Worm (Caenorhabditis elegans) whole organism, mixed stage, embryonic: ENCODE data around the gene F01E11.3.

Source experiments
- blmp-1 ChIP-seq: fragments of 150-350 bp; optimal IDR thresholded peaks from 2 replicates; lab custom pipeline; 2014; ENCODE audit warnings: missing biosample characterization, missing genetic modification characterization
- ces-1 ChIP-seq: fragments of 150-350 bp; optimal IDR thresholded peaks from 2 replicates; lab custom pipeline; 2014; ENCODE audit warnings: missing biosample characterization, missing genetic modification reagents, missing genetic modification characterization
- elt-3 ChIP-seq: fragments of 150-350 bp; optimal IDR thresholded peaks from 2 replicates; lab custom pipeline; 2014; ENCODE audit warnings: missing biosample characterization, missing genetic modification characterization
- nhr-12 ChIP-seq: fragments of 150-350 bp; optimal IDR thresholded peaks from 2 replicates; lab custom pipeline; 2014; ENCODE audit warnings: missing biosample characterization, missing genetic modification characterization
- nhr-28 ChIP-seq: fragments of 150-350 bp; optimal IDR thresholded peaks from 2 replicates; lab custom pipeline; 2014; ENCODE audit warnings: missing biosample characterization, missing genetic modification characterization
- nhr-76 ChIP-seq: sonication (generic microtip); optimal IDR thresholded peaks from 2 replicates; lab custom pipeline; 2017; ENCODE audit warnings: missing biosample characterization, missing genetic modification characterization
- snpc-4 ChIP-seq: fragments of 150-350 bp; optimal IDR thresholded peaks from 2 replicates; lab custom pipeline; 2014; ENCODE audit warnings: missing biosample characterization, missing genetic modification characterization
- unc-39 ChIP-seq: fragments of 150-350 bp; optimal IDR thresholded peaks from 2 replicates; lab custom pipeline; 2014; ENCODE audit warnings: missing biosample characterization, missing genetic modification characterization
- unc-62 ChIP-seq: fragments of 150-350 bp; optimal IDR thresholded peaks from 2 replicates; lab custom pipeline; 2014; ENCODE audit warnings: missing biosample characterization, missing genetic modification reagents, missing genetic modification characterization

DNA sequence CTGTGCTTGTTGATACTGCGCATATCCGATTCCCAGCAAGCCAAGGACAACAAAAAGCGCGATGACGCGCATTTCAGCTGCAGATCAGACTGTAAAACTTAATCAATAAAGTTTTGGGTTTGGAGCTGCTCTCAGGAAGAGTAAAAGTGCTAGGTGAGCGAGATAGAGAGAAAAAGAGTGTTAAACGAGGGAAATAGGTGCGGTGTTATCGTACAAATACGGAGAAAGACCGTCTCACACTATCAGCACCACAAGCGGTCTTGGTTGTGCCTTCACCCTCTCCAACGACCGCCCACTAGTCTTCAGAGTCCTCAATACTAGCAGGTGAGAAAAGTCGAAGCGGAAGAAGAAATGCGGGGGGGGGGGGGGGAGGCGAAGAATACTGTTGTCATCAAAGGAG lies 38.6 kb upstream of the F01E11.3 start, which contains the start of gene F14B8.5:
- no peak for TF ChIP-seq blmp-1 (tag; lab: Kevin White, UChicago)
- no peak for TF ChIP-seq nhr-28 (tag; lab: Kevin White, UChicago)
- TF ChIP-seq unc-62 (GFP tag; lab: Kevin White, UChicago) = no peak
- TF ChIP-seq nhr-12 (tag; lab: Kevin White, UChicago) = no peak
- no peak for TF ChIP-seq unc-39 (tag; lab: Kevin White, UChicago)
- TF ChIP-seq nhr-76 (tag; lab: Kevin White, UChicago) = no peak
- TF ChIP-seq elt-3 (tag; lab: Kevin White, UChicago) = no peak
- TF ChIP-seq snpc-4 (tag; lab: Kevin White, UChicago) = no peak
- no peak for TF ChIP-seq ces-1 (GFP tag; lab: Kevin White, UChicago)
